Fruit fly (Drosophila melanogaster): ENCODE measurements around the gene CG8773.
A peak's percentile ranks its signal among the peaks of the same experiment; 100 is the strongest.

DNA sequence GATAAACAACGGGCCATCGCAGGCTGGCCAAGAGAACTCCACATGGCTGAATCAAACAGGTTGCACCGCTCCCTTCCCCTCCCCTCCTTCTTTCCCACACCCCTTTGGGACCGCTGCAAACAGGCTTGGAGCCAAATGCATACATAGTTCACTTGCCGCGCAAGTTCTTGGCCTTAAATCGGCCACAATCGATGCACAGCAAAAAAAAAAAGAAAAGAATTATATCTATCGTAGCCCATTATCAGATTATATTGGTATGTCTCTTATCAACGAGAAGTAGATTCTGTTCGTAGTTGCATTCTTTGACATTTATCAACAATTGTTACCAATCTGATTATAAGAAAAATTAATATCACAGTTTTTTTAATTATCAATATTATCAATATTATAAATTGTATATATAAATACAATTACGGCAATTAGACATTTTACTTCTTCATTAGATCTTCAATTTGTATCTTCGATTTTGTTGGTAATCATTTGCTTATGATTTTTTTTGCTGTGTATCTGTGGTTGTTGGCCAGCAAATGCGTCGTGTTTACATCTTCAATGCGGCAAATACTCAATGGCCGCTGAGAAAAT is 10.9 kb downstream of the CG8773 start:
- TF ChIP-seq CG13204 (GFP tag; optimal IDR thresholded peaks at IDR 0.05) (peak; percentile 58), CG10348 (GFP tag; IDR thresholded peaks at IDR 0.05) (no peak), CG9948 (tag; optimal IDR thresholded peaks at IDR 0.05) (peak; percentile 90), D1 (tag; optimal IDR thresholded peaks at IDR 0.05) (peak; percentile 73), Pif1A (GFP tag; optimal IDR thresholded peaks at IDR 0.05) (peak; percentile 62), CG17806 (tag; optimal IDR thresholded peaks at IDR 0.05) (peak; percentile 82), CG8159 (tag; optimal IDR thresholded peaks at IDR 0.05) (peak; percentile 91), CG15710 (tag; optimal IDR thresholded peaks at IDR 0.05) (peak; percentile 84), Snoo (tag; optimal IDR thresholded peaks at IDR 0.05) (peak; percentile 84), CG8301 (tag; optimal IDR thresholded peaks at IDR 0.05) (peak; percentile 88), EcR (GFP tag; optimal IDR thresholded peaks at IDR 0.05) (peak; percentile 55)
